Fruit fly (Drosophila melanogaster) whole organism, embryonic: ENCODE results near the gene CG42449.

Experiments
- Adf1 ChIP-seq: fragments of 200-800 bp; sonication (Bioruptor generic); IDR thresholded peaks from 2 replicates; pipeline ENCODE4 v1.3.6; 2022; ENCODE audit warnings: missing biosample characterization, missing genetic modification characterization
- Aef1 ChIP-seq: fragments of 200-800 bp; sonication (Bioruptor generic); IDR thresholded peaks from 3 replicates; pipeline ENCODE4 v1.3.6; 2022; ENCODE audit warnings: missing biosample characterization, missing genetic modification characterization
- Asciz ChIP-seq: fragments of 200-800 bp; sonication (Bioruptor generic); optimal IDR thresholded peaks from 2 replicates; lab custom pipeline; 2017; ENCODE audit warnings: missing biosample characterization, mild to moderate bottlenecking, missing genetic modification characterization, missing genetic modification reagents
- Atf6 ChIP-seq: fragments of 200-800 bp; sonication (Bioruptor generic); IDR thresholded peaks from 2 replicates; pipeline ENCODE4 v1.3.6; 2022; ENCODE audit warnings: missing biosample characterization, missing genetic modification characterization
- CG11085 ChIP-seq: fragments of 200-800 bp; sonication (Bioruptor generic); IDR thresholded peaks from 2 replicates; pipeline ENCODE4 v1.3.6; 2022; ENCODE audit warnings: missing biosample characterization, missing genetic modification characterization
- CG12219 ChIP-seq: fragments of 200-800 bp; sonication (Bioruptor generic); optimal IDR thresholded peaks from 3 replicates; lab custom pipeline; 2018; ENCODE audit warnings: missing biosample characterization, mild to moderate bottlenecking, missing genetic modification characterization
- CG12659 ChIP-seq: fragments of 200-800 bp; sonication (Bioruptor generic); optimal IDR thresholded peaks from 3 replicates; lab custom pipeline; 2017; ENCODE audit warnings: mild to moderate bottlenecking, missing biosample characterization, missing genetic modification reagents, missing genetic modification characterization
- CG13287 ChIP-seq: fragments of 200-800 bp; sonication (Bioruptor generic); IDR thresholded peaks from 2 replicates; pipeline ENCODE4 v1.3.6; 2022; ENCODE audit warnings: missing biosample characterization, missing genetic modification characterization; ENCODE audit not compliant: partially characterized antibody
- CG13624 ChIP-seq: fragments of 200-800 bp; sonication (Bioruptor generic); optimal IDR thresholded peaks from 2 replicates; lab custom pipeline; 2016; ENCODE audit warnings: missing biosample characterization, missing genetic modification characterization
- CG14441 ChIP-seq: fragments of 200-800 bp; sonication (Bioruptor generic); IDR thresholded peaks from 2 replicates; pipeline ENCODE4 v1.3.6; 2022; ENCODE audit warnings: missing biosample characterization, missing genetic modification characterization
- CG16813 ChIP-seq: fragments of 200-800 bp; sonication (Bioruptor generic); IDR thresholded peaks from 3 replicates; pipeline ENCODE4 v1.3.6; 2022; ENCODE audit warnings: missing biosample characterization, missing genetic modification characterization; ENCODE audit not compliant: partially characterized antibody
- CG1792 ChIP-seq: fragments of 200-800 bp; sonication (Bioruptor generic); optimal IDR thresholded peaks from 2 replicates; lab custom pipeline; 2016; ENCODE audit warnings: missing biosample characterization, missing genetic modification characterization
- CG32772 ChIP-seq: fragments of 200-800 bp; sonication (Bioruptor generic); IDR thresholded peaks from 2 replicates; pipeline ENCODE4 v1.3.6; 2022; ENCODE audit warnings: missing biosample characterization, missing genetic modification characterization
- CG34224 ChIP-seq: fragments of 200-800 bp; sonication (Bioruptor generic); IDR thresholded peaks from 3 replicates; pipeline ENCODE4 v1.3.6; 2022; ENCODE audit warnings: missing biosample characterization, missing genetic modification characterization; ENCODE audit not compliant: partially characterized antibody
- CG7987 ChIP-seq: fragments of 200-800 bp; sonication (Bioruptor generic); optimal IDR thresholded peaks from 2 replicates; lab custom pipeline; 2018; ENCODE audit warnings: missing biosample characterization, mild to moderate bottlenecking, missing genetic modification characterization, moderate library complexity
- CG8359 ChIP-seq: fragments of 200-800 bp; sonication (Bioruptor generic); optimal IDR thresholded peaks from 2 replicates; lab custom pipeline; 2017; ENCODE audit warnings: missing biosample characterization, mild to moderate bottlenecking, missing genetic modification characterization, borderline replicate concordance
- CG9797 ChIP-seq: fragments of 200-800 bp; sonication (Bioruptor generic); optimal IDR thresholded peaks from 3 replicates; lab custom pipeline; 2018; ENCODE audit warnings: missing biosample characterization, mild to moderate bottlenecking, missing genetic modification characterization
- CkIIα-i1 ChIP-seq: fragments of 200-800 bp; sonication (Bioruptor generic); IDR thresholded peaks from 2 replicates; pipeline ENCODE4 v1.3.6; 2022; ENCODE audit warnings: missing biosample characterization, missing genetic modification characterization
- CoRest ChIP-seq: fragments of 200-800 bp; sonication (Bioruptor generic); optimal IDR thresholded peaks from 3 replicates; lab custom pipeline; 2018; ENCODE audit warnings: missing biosample characterization, mild to moderate bottlenecking, missing genetic modification characterization, moderate library complexity
- Dbx ChIP-seq: fragments of 200-800 bp; sonication (Bioruptor generic); IDR thresholded peaks from 3 replicates; pipeline ENCODE4 v1.3.6; 2022; ENCODE audit warnings: missing biosample characterization, missing genetic modification characterization
- Dip3 ChIP-seq: fragments of 200-800 bp; sonication (Bioruptor generic); optimal IDR thresholded peaks from 3 replicates; lab custom pipeline; 2016; ENCODE audit warnings: missing biosample characterization, missing genetic modification characterization
- Fer3 ChIP-seq: fragments of 200-800 bp; sonication (Bioruptor generic); optimal IDR thresholded peaks from 2 replicates; lab custom pipeline; 2018; ENCODE audit warnings: missing biosample characterization, mild to moderate bottlenecking, missing genetic modification characterization, moderate library complexity
- Hr51 ChIP-seq, 2 experiments: fragments of 200-800 bp; sonication (Bioruptor generic); optimal IDR thresholded peaks; 2 replicates in 1 of 2; 3 replicates in 1 of 2; lab custom pipeline; 2016 to 2018; ENCODE audit warnings: missing biosample characterization in 2 of 2, missing genetic modification characterization in 2 of 2, mild to moderate bottlenecking in 1 of 2, moderate library complexity in 1 of 2
- Hr78 ChIP-seq, 2 experiments: fragments of 200-800 bp in 1 of 2; fragments of >200 bp in 1 of 2; sonication (Bioruptor generic) in 1 of 2; optimal IDR thresholded peaks; 2 replicates each; lab custom pipeline; 2017 to 2019; ENCODE audit warnings: missing biosample characterization in 2 of 2, missing genetic modification characterization in 2 of 2, mild to moderate bottlenecking in 1 of 2, moderate library complexity in 1 of 2
- Lhr ChIP-seq: fragments of 200-800 bp; sonication (Bioruptor generic); optimal IDR thresholded peaks from 3 replicates; lab custom pipeline; 2017; ENCODE audit warnings: mild to moderate bottlenecking, missing biosample characterization, missing genetic modification reagents, missing genetic modification characterization
- Max ChIP-seq: fragments of 200-800 bp; sonication (Bioruptor generic); optimal IDR thresholded peaks from 2 replicates; lab custom pipeline; 2016; ENCODE audit warnings: missing biosample characterization, mild to moderate bottlenecking, missing genetic modification characterization
- Meics ChIP-seq: fragments of 200-800 bp; sonication (Bioruptor generic); optimal IDR thresholded peaks from 2 replicates; lab custom pipeline; 2017; ENCODE audit warnings: missing biosample characterization, mild to moderate bottlenecking, missing genetic modification characterization
- Mes4 ChIP-seq: fragments of 200-800 bp; sonication (Bioruptor generic); optimal IDR thresholded peaks from 2 replicates; lab custom pipeline; 2016; ENCODE audit warnings: missing biosample characterization, missing genetic modification characterization
- TFAM ChIP-seq: fragments of 200-800 bp; sonication (Bioruptor generic); optimal IDR thresholded peaks from 2 replicates; lab custom pipeline; 2017; ENCODE audit warnings: missing biosample characterization, missing genetic modification characterization, inconsistent platforms
- Trl ChIP-seq, 3 experiments: fragments of >200 bp in 2 of 3; fragments of 200-800 bp in 1 of 3; sonication (Bioruptor generic) in 1 of 3; optimal IDR thresholded peaks; 2 replicates in 1 of 3; 3 replicates in 2 of 3; lab custom pipeline; 2016 to 2017; ENCODE audit warnings: missing biosample characterization in 1 of 3, missing genetic modification characterization in 1 of 3
- ap ChIP-seq: fragments of 200-800 bp; sonication (Bioruptor generic); IDR thresholded peaks from 2 replicates; pipeline ENCODE4 v1.3.6; 2022; ENCODE audit warnings: missing biosample characterization, missing genetic modification characterization
- cas ChIP-seq: fragments of 200-800 bp; sonication (Bioruptor generic); IDR thresholded peaks from 2 replicates; pipeline ENCODE4 v1.3.6; 2022; ENCODE audit warnings: missing biosample characterization, missing genetic modification characterization
- chif ChIP-seq, 2 experiments: fragments of 200-800 bp; sonication (Bioruptor generic); optimal IDR thresholded peaks; 3 replicates each; lab custom pipeline; 2016; ENCODE audit warnings: missing biosample characterization in 2 of 2, missing genetic modification characterization in 2 of 2
- dmrt99B ChIP-seq: fragments of 200-800 bp; sonication (Bioruptor generic); optimal IDR thresholded peaks from 2 replicates; lab custom pipeline; 2018; ENCODE audit warnings: missing biosample characterization, mild to moderate bottlenecking, missing genetic modification characterization, moderate library complexity
- dysf ChIP-seq: fragments of 200-800 bp; sonication (Bioruptor generic); IDR thresholded peaks from 3 replicates; pipeline ENCODE4 v1.3.6; 2022; ENCODE audit warnings: missing biosample characterization, missing genetic modification characterization
- emc ChIP-seq: fragments of 200-800 bp; sonication (Bioruptor generic); optimal IDR thresholded peaks from 2 replicates; lab custom pipeline; 2016; ENCODE audit warnings: missing biosample characterization, missing genetic modification characterization
- gem ChIP-seq: fragments of 200-800 bp; sonication (Bioruptor generic); optimal IDR thresholded peaks from 2 replicates; lab custom pipeline; 2019; ENCODE audit warnings: missing biosample characterization, mild to moderate bottlenecking, missing genetic modification characterization, moderate library complexity
- knrl ChIP-seq: fragments of 200-800 bp; sonication (Bioruptor generic); IDR thresholded peaks from 3 replicates; pipeline ENCODE4 v1.3.6; 2022; ENCODE audit warnings: missing biosample characterization, missing genetic modification characterization; ENCODE audit not compliant: partially characterized antibody
- lab ChIP-seq: fragments of 200-800 bp; sonication (Bioruptor generic); optimal IDR thresholded peaks from 3 replicates; lab custom pipeline; 2017; ENCODE audit warnings: missing biosample characterization, missing genetic modification characterization, mild to moderate bottlenecking, moderate library complexity, missing genetic modification reagents
- nom ChIP-seq: fragments of 200-800 bp; sonication (Bioruptor generic); optimal IDR thresholded peaks from 2 replicates; lab custom pipeline; 2017; ENCODE audit warnings: missing biosample characterization, missing genetic modification characterization, mild to moderate bottlenecking, moderate library complexity, missing genetic modification reagents
- odd ChIP-seq: fragments of 200-800 bp; sonication (Bioruptor generic); optimal IDR thresholded peaks from 2 replicates; lab custom pipeline; 2017; ENCODE audit warnings: missing biosample characterization, mild to moderate bottlenecking, missing genetic modification characterization
- psq ChIP-seq: fragments of 200-800 bp; sonication (Bioruptor generic); optimal IDR thresholded peaks from 2 replicates; lab custom pipeline; 2017; ENCODE audit warnings: missing biosample characterization, missing genetic modification characterization
- shn ChIP-seq: fragments of 200-800 bp; sonication (Bioruptor generic); optimal IDR thresholded peaks from 3 replicates; lab custom pipeline; 2016; ENCODE audit warnings: missing biosample characterization, missing genetic modification characterization
- slbo ChIP-seq: fragments of 200-800 bp; sonication (Bioruptor generic); IDR thresholded peaks from 2 replicates; pipeline ENCODE4 v1.3.6; 2022; ENCODE audit warnings: missing biosample characterization, missing genetic modification characterization
- unc-4 ChIP-seq: fragments of 200-800 bp; sonication (Bioruptor generic); IDR thresholded peaks from 2 replicates; pipeline ENCODE4 v1.3.6; 2022; ENCODE audit warnings: missing biosample characterization, missing genetic modification characterization; ENCODE audit not compliant: partially characterized antibody

Gene CG42449

DNA sequence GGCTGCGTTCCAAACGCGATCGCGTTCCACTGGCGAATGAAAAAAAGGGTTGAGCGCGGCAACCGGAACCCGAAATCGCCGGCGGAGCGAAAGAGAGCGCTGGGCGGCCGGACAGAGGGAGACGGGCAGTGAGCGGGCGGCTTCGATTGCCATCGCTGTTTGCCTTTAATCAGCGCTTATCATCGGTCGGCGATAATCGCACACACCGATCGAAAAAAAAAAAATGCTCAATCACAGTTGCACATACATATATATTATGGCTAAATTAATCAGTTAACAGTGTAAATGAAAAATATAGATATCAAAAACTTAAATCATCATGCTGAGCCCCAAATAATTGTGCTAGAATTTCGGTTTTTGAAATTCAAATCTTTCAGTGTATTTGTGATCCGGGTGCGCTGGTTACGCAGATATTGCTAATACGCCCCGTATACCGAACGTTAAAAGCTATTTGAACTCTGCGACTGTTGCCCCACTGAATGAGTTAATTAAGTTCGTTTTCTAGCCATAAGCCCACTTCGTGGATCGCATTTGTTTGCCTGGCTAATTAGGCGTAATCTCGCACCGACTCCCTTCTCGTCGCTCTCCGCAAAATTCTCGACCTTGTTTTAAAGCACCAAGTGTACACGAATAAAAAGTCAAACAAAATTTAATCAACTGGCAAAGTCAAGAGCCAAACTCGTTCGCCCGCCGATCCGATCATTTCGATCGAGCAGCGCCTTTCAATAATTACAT, 34.9 kb downstream of the CG42449 start, which contains the start of gene CG33080 (continued):
- TF ChIP-seq Atf6 (GFP tag; lab: Robert Waterston, UW) (0 out of 2 replicates have a peak, but pooled peaks have one; percentile 13), gem (tag; lab: Kevin White, UChicago) (peak; percentile 25), Aef1 (GFP tag; lab: Robert Waterston, UW) (peak; percentile 34; the same call in 1 of the 3 replicates), Hr51 (GFP tag; optimal IDR thresholded peaks at IDR 0.05; lab: Kevin White, UChicago) (peak in 1 of 2 experiments; percentile 17), CG7987 (GFP tag; lab: Kevin White, UChicago) (no peak), Meics (GFP tag; lab: Kevin White, UChicago) (peak; percentile 28), CG32772 (0 out of 2 replicates have a peak, but pooled peaks have one; percentile 15), dmrt99B (tag; lab: Kevin White, UChicago) (peak; percentile 34), lab (GFP tag; lab: Kevin White, UChicago) (peak; percentile 51), slbo (GFP tag; lab: Robert Waterston, UW) (peak; percentile 40; the same call in 1 of the 2 replicates), emc (no peak), dysf (GFP tag; lab: Robert Waterston, UW) (peak; percentile 46; the same call in 2 of the 3 replicates), CG11085 (GFP tag; lab: Robert Waterston, UW) (0 out of 2 replicates have a peak, but pooled peaks have one; percentile 23)

- TF ChIP-seq nom (no peak), TFAM (GFP tag; lab: Kevin White, UChicago) (no peak), CG13287 (GFP tag; lab: Robert Waterston, UW) (no peak), Adf1 (peak; percentile 50), ap (no peak), unc-4 (GFP tag; lab: Robert Waterston, UW) (no peak), knrl (no peak), CG9797 (no peak), Dip3 (peak; percentile 14), CG13624 (GFP tag; lab: Kevin White, UChicago) (no peak), CkIIα-i1 (GFP tag; lab: Robert Waterston, UW) (0 out of 2 replicates have a peak, but pooled peaks have one; percentile 34), Asciz (GFP tag; lab: Kevin White, UChicago) (no peak), CG8359 (GFP tag; lab: Kevin White, UChicago) (no peak), Hr78 (GFP tag; optimal IDR thresholded peaks at IDR 0.05; lab: Kevin White, UChicago) (no peak), lab (GFP tag; lab: Kevin White, UChicago) (peak; percentile 87), CG12659 (peak; percentile 61), Max (GFP tag; lab: Kevin White, UChicago) (peak; percentile 1), Dbx (GFP tag; lab: Robert Waterston, UW) (peak; percentile 88), Lhr (GFP tag; lab: Kevin White, UChicago) (no peak), CG1792 (GFP tag; lab: Kevin White, UChicago) (no peak), Fer3 (tag; lab: Kevin White, UChicago) (peak; percentile 82), CG14441 (peak; percentile 56; the same call in 1 of the 2 replicates), CG16813 (GFP tag; lab: Robert Waterston, UW) (no peak), CG12219 (GFP tag; lab: Kevin White, UChicago) (peak; percentile 32), cas (GFP tag; lab: Robert Waterston, UW) (peak; percentile 25; the same call in 1 of the 2 replicates), odd (GFP tag; lab: Kevin White, UChicago) (peak; percentile 11), Trl (optimal IDR thresholded peaks at IDR 0.05; lab: Kevin White, UChicago) (no peak), Trl (GFP tag; optimal IDR thresholded peaks at IDR 0.05; lab: Kevin White, UChicago) (no peak), Mes4 (GFP tag; lab: Kevin White, UChicago) (no peak), shn (GFP tag; lab: Kevin White, UChicago) (no peak), CG34224 (no peak), CoRest (tag; lab: Kevin White, UChicago) (peak; percentile 71), chif (GFP tag; optimal IDR thresholded peaks at IDR 0.05; lab: Kevin White, UChicago) (no peak), psq (GFP tag; lab: Kevin White, UChicago) (no peak)
Observed at dm6 chrX:5718476-5719012, 35.5 kb downstream of the CG42449 start.
